Worm (Caenorhabditis elegans) whole organism, young adult: ENCODE results near the gene ceh-38.

Experiments used
- B0035.1 ChIP-seq: sonication (generic microtip); optimal IDR thresholded peaks from 2 replicates; lab custom pipeline; 2016; ENCODE audit warnings: missing genetic modification characterization, mild to moderate bottlenecking, missing compliant biosample characterization, missing genotype, missing genetic modification reagents
- C06A6.2 ChIP-seq: fragments of 200-800 bp; sonication (Bioruptor generic); conservative IDR thresholded peaks from 2 replicates; pipeline ENCODE4 v1.3.6; 2022; ENCODE audit warnings: missing genetic modification characterization, missing compliant biosample characterization
- C17E4.6 ChIP-seq: fragments of 200-800 bp; sonication (Bioruptor generic); IDR thresholded peaks from 2 replicates; pipeline ENCODE4 v1.3.6; 2022; ENCODE audit warnings: missing genetic modification reagents, missing genetic modification characterization, missing compliant biosample characterization
- F23B12.7 ChIP-seq: sonication (generic microtip); optimal IDR thresholded peaks from 2 replicates; lab custom pipeline; 2017; ENCODE audit warnings: missing genetic modification characterization, mild to moderate bottlenecking, missing compliant biosample characterization, antibody characterized with exemption, moderate library complexity; ENCODE audit not compliant: insufficient read depth
- F39B2.1 ChIP-seq: fragments of 200-800 bp; sonication (Bioruptor generic); IDR thresholded peaks from 2 replicates; pipeline ENCODE4 v1.3.6; 2022; ENCODE audit warnings: missing genetic modification reagents, missing genetic modification characterization, missing compliant biosample characterization
- F52B5.7 ChIP-seq: sonication (generic microtip); optimal IDR thresholded peaks from 2 replicates; lab custom pipeline; 2016; ENCODE audit warnings: mild to moderate bottlenecking, missing genetic modification characterization, missing compliant biosample characterization
- F57A8.1 ChIP-seq: fragments of 200-800 bp; sonication (Bioruptor generic); optimal IDR thresholded peaks from 2 replicates; lab custom pipeline; 2018; ENCODE audit warnings: mild to moderate bottlenecking, missing genetic modification characterization, moderate library complexity, missing compliant biosample characterization
- T07F8.4 ChIP-seq: sonication (generic microtip); optimal IDR thresholded peaks from 2 replicates; lab custom pipeline; 2016; ENCODE audit warnings: mild to moderate bottlenecking, missing genetic modification characterization, moderate library complexity, missing compliant biosample characterization
- Y53G8AR.9 ChIP-seq: fragments of 200-800 bp; sonication (Bioruptor generic); conservative IDR thresholded peaks from 2 replicates; pipeline ENCODE4 v1.3.6; 2022; ENCODE audit warnings: missing genetic modification reagents, missing genetic modification characterization, missing compliant biosample characterization
- Y95B8A.8 ChIP-seq: fragments of 200-800 bp; sonication (Bioruptor generic); IDR thresholded peaks from 2 replicates; pipeline ENCODE4 v1.3.6; 2022; ENCODE audit warnings: missing genetic modification reagents, missing genetic modification characterization, missing compliant biosample characterization
- ama-1 ChIP-seq, 3 experiments: fragments of 150-350 bp in 1 of 3; sonication (generic microtip) in 2 of 3; optimal IDR thresholded peaks; 2 replicates each; lab custom pipeline; 2014 to 2018; ENCODE audit warnings: missing biosample characterization in 2 of 3, missing genetic modification characterization in 2 of 3, missing genetic modification reagents in 2 of 3
- atf-7 ChIP-seq: sonication (generic microtip); optimal IDR thresholded peaks from 2 replicates; lab custom pipeline; 2017; ENCODE audit warnings: mild to moderate bottlenecking, missing genetic modification characterization, missing compliant biosample characterization
- attf-5 ChIP-seq: fragments of 200-800 bp; sonication (Bioruptor generic); optimal IDR thresholded peaks from 2 replicates; lab custom pipeline; 2018; ENCODE audit warnings: mild to moderate bottlenecking, missing genetic modification characterization, missing compliant biosample characterization
- bed-1 ChIP-seq: fragments of 200-800 bp; sonication (Bioruptor generic); IDR thresholded peaks from 2 replicates; pipeline ENCODE4 v1.3.6; 2022; ENCODE audit warnings: missing genetic modification reagents, missing genetic modification characterization, missing compliant biosample characterization
- bed-2 ChIP-seq: fragments of 200-800 bp; sonication (Bioruptor generic); IDR thresholded peaks from 2 replicates; pipeline ENCODE4 v1.3.6; 2022; ENCODE audit warnings: missing genetic modification reagents, missing genetic modification characterization, missing compliant biosample characterization
- ccch-3 ChIP-seq: fragments of 200-800 bp; sonication (Bioruptor generic); optimal IDR thresholded peaks from 2 replicates; lab custom pipeline; 2018; ENCODE audit warnings: mild to moderate bottlenecking, missing genetic modification characterization, missing compliant biosample characterization
- cebp-1 ChIP-seq, 2 experiments: fragments of 200-800 bp in 1 of 2; sonication (Bioruptor generic) in 1 of 2; sonication (generic microtip) in 1 of 2; IDR thresholded peaks in 1 of 2; optimal IDR thresholded peaks in 1 of 2; 2 replicates each; pipeline versions ENCODE4 v1.3.6 to Lab custom; 2017 to 2022; ENCODE audit warnings: missing compliant biosample characterization in 2 of 2, missing genetic modification characterization in 2 of 2, mild to moderate bottlenecking in 1 of 2, missing genetic modification reagents in 1 of 2, moderate library complexity in 1 of 2
- cebp-2 ChIP-seq: fragments of 200-800 bp; sonication (Bioruptor generic); IDR thresholded peaks from 2 replicates; pipeline ENCODE4 v1.3.6; 2022; ENCODE audit warnings: missing genetic modification characterization, missing compliant biosample characterization
- ceh-27 ChIP-seq: fragments of 200-800 bp; sonication (Bioruptor generic); optimal IDR thresholded peaks from 2 replicates; lab custom pipeline; 2018; ENCODE audit warnings: mild to moderate bottlenecking, missing genetic modification characterization, moderate library complexity, missing compliant biosample characterization
- ceh-58 ChIP-seq: fragments of 200-800 bp; sonication (Bioruptor generic); IDR thresholded peaks from 2 replicates; pipeline ENCODE4 v1.3.6; 2022; ENCODE audit warnings: missing genetic modification characterization, missing compliant biosample characterization
- chd-7 ChIP-seq: sonication (generic microtip); optimal IDR thresholded peaks from 2 replicates; lab custom pipeline; 2016; ENCODE audit warnings: mild to moderate bottlenecking, missing genetic modification characterization, moderate library complexity, missing compliant biosample characterization
- die-1 ChIP-seq: sonication (generic microtip); optimal IDR thresholded peaks from 2 replicates; lab custom pipeline; 2016; ENCODE audit warnings: missing genotype, mild to moderate bottlenecking, missing genetic modification characterization, missing compliant biosample characterization
- dpff-1 ChIP-seq: sonication (generic microtip); optimal IDR thresholded peaks from 2 replicates; lab custom pipeline; 2017; ENCODE audit warnings: mild to moderate bottlenecking, missing genetic modification characterization, missing compliant biosample characterization
- egl-44 ChIP-seq: fragments of 200-800 bp; sonication (Bioruptor generic); IDR thresholded peaks from 2 replicates; pipeline ENCODE4 v1.3.6; 2022; ENCODE audit warnings: missing genetic modification reagents, missing genetic modification characterization, missing compliant biosample characterization
- egrh-3 ChIP-seq: fragments of 200-800 bp; sonication (Bioruptor generic); IDR thresholded peaks from 2 replicates; pipeline ENCODE4 v1.3.6; 2022; ENCODE audit warnings: missing genetic modification reagents, missing genetic modification characterization, missing compliant biosample characterization
- fkh-3 ChIP-seq: sonication (generic microtip); optimal IDR thresholded peaks from 2 replicates; lab custom pipeline; 2016; ENCODE audit warnings: mild to moderate bottlenecking, missing genetic modification characterization, missing compliant biosample characterization
- gei-17 ChIP-seq: fragments of 200-800 bp; sonication (Bioruptor generic); optimal IDR thresholded peaks from 2 replicates; lab custom pipeline; 2018; ENCODE audit warnings: mild to moderate bottlenecking, missing genetic modification characterization, missing compliant biosample characterization
- him-1 ChIP-seq: sonication (generic microtip); optimal IDR thresholded peaks from 2 replicates; lab custom pipeline; 2016; ENCODE audit warnings: missing genotype, missing genetic modification reagents, missing genetic modification characterization, missing compliant biosample characterization
- hlh-12 ChIP-seq: sonication (generic microtip); optimal IDR thresholded peaks from 2 replicates; lab custom pipeline; 2016; ENCODE audit warnings: missing genetic modification characterization, missing compliant biosample characterization
- hlh-26 ChIP-seq: fragments of 200-800 bp; sonication (Bioruptor generic); conservative IDR thresholded peaks from 2 replicates; pipeline ENCODE4 v1.3.6; 2022; ENCODE audit warnings: missing genetic modification reagents, missing genetic modification characterization, missing compliant biosample characterization
- let-526 ChIP-seq: fragments of 200-800 bp; sonication (Bioruptor generic); IDR thresholded peaks from 2 replicates; pipeline ENCODE4 v1.3.6; 2022; ENCODE audit warnings: missing genetic modification reagents, missing genetic modification characterization, missing compliant biosample characterization
- lin-35 ChIP-seq, 3 experiments: fragments of 150-350 bp in 2 of 3; sonication (generic microtip) in 1 of 3; optimal IDR thresholded peaks; 2 replicates each; lab custom pipeline; 2014 to 2018; ENCODE audit warnings: missing biosample characterization in 3 of 3, missing genetic modification characterization in 3 of 3, missing genetic modification reagents in 3 of 3
- lin-40 ChIP-seq: sonication (generic microtip); optimal IDR thresholded peaks from 2 replicates; lab custom pipeline; 2016; ENCODE audit warnings: missing genetic modification characterization, mild to moderate bottlenecking, missing compliant biosample characterization, missing genotype, missing genetic modification reagents
- madf-6 ChIP-seq: fragments of 200-800 bp; sonication (Bioruptor generic); IDR thresholded peaks from 2 replicates; pipeline ENCODE4 v1.3.6; 2022; ENCODE audit warnings: missing genetic modification reagents, missing genetic modification characterization, missing compliant biosample characterization
- nfyb-1 ChIP-seq: fragments of 200-800 bp; sonication (Bioruptor generic); IDR thresholded peaks from 2 replicates; pipeline ENCODE4 v1.3.6; 2022; ENCODE audit warnings: missing genetic modification reagents, missing genetic modification characterization, missing compliant biosample characterization
- nhr-179 ChIP-seq: sonication (generic microtip); optimal IDR thresholded peaks from 2 replicates; lab custom pipeline; 2016; ENCODE audit warnings: mild to moderate bottlenecking, missing genetic modification characterization, missing compliant biosample characterization
- nhr-27 ChIP-seq: fragments of 200-800 bp; sonication (Bioruptor generic); optimal IDR thresholded peaks from 2 replicates; lab custom pipeline; 2018; ENCODE audit warnings: mild to moderate bottlenecking, missing genetic modification characterization, moderate library complexity, missing compliant biosample characterization
- repo-1 ChIP-seq: sonication (generic microtip); optimal IDR thresholded peaks from 2 replicates; lab custom pipeline; 2017; ENCODE audit warnings: mild to moderate bottlenecking, missing genetic modification characterization, missing compliant biosample characterization
- snpc-3.4 ChIP-seq: sonication (generic microtip); optimal IDR thresholded peaks from 2 replicates; lab custom pipeline; 2017; ENCODE audit warnings: missing genetic modification characterization, mild to moderate bottlenecking, missing compliant biosample characterization, antibody characterized with exemption, moderate library complexity, missing genotype, missing genetic modification reagents
- somi-1 ChIP-seq: fragments of 200-800 bp; sonication (Bioruptor generic); optimal IDR thresholded peaks from 2 replicates; lab custom pipeline; 2018; ENCODE audit warnings: mild to moderate bottlenecking, missing genetic modification characterization, missing compliant biosample characterization
- tbx-9 ChIP-seq: sonication (generic microtip); optimal IDR thresholded peaks from 2 replicates; lab custom pipeline; 2016; ENCODE audit warnings: borderline replicate concordance, missing genetic modification characterization, inconsistent platforms, missing compliant biosample characterization
- unc-130 ChIP-seq: sonication (generic microtip); optimal IDR thresholded peaks from 2 replicates; lab custom pipeline; 2016; ENCODE audit warnings: missing genetic modification reagents, missing genetic modification characterization, missing compliant biosample characterization
- zfh-2 ChIP-seq: fragments of 200-800 bp; sonication (Bioruptor generic); conservative IDR thresholded peaks from 2 replicates; pipeline ENCODE4 v1.3.6; 2022; ENCODE audit warnings: missing genetic modification reagents, missing genetic modification characterization, missing compliant biosample characterization
- ztf-18 ChIP-seq: sonication (generic microtip); optimal IDR thresholded peaks from 2 replicates; lab custom pipeline; 2016; ENCODE audit warnings: missing genotype, mild to moderate bottlenecking, missing genetic modification characterization, missing compliant biosample characterization
- ztf-26 ChIP-seq: sonication (generic microtip); optimal IDR thresholded peaks from 2 replicates; lab custom pipeline; 2017; ENCODE audit warnings: missing genetic modification characterization, missing compliant biosample characterization

Gene ceh-38

ce11 chrII:6968191-6968675, 16.9 kb downstream of the ceh-38 start (continued):
- peak; percentile 74 for TF ChIP-seq egrh-3 (GFP tag; lab: Robert Waterston, UW)
- TF ChIP-seq hlh-12 = peak; percentile 29
- peak; percentile 74 for TF ChIP-seq C17E4.6
- peak in 1 of 3 experiments; percentile 44 for TF ChIP-seq lin-35 (GFP tag; optimal IDR thresholded peaks at IDR 0.05; lab: Kevin White, UChicago)
- peak; percentile 61; the same call in 1 of the 2 replicates for TF ChIP-seq cebp-2 (GFP tag; lab: Robert Waterston, UW)
- TF ChIP-seq fkh-3 (tag; lab: Kevin White, UChicago) = peak; percentile 80
- peak; percentile 90 for TF ChIP-seq egl-44
- TF ChIP-seq gei-17 = peak; percentile 38
- TF ChIP-seq F39B2.1 (GFP tag; lab: Robert Waterston, UW) = peak; percentile 53; the same call in 1 of the 2 replicates
- no peak; the same call in 1 of the 2 replicates for TF ChIP-seq zfh-2 (GFP tag; lab: Robert Waterston, UW)
- peak; percentile 53 for TF ChIP-seq F23B12.7
- peak; percentile 67 for TF ChIP-seq F52B5.7 (tag; lab: Kevin White, UChicago)
- peak; percentile 14 for TF ChIP-seq T07F8.4 (tag; lab: Kevin White, UChicago)
- TF ChIP-seq ztf-18 (tag; lab: Kevin White, UChicago) = peak; percentile 70
- TF ChIP-seq bed-2 (GFP tag; lab: Robert Waterston, UW) = no peak
- TF ChIP-seq ccch-3 = no peak
- TF ChIP-seq Y95B8A.8 (GFP tag; lab: Robert Waterston, UW) = peak; percentile 81
- TF ChIP-seq dpff-1 (tag; lab: Kevin White, UChicago) = peak; percentile 80
- TF ChIP-seq nhr-27 = peak; percentile 86
- TF ChIP-seq hlh-26 (GFP tag; lab: Robert Waterston, UW) = no peak
- TF ChIP-seq lin-40 (tag; lab: Kevin White, UChicago) = peak; percentile 57
- TF ChIP-seq C06A6.2 (GFP tag; lab: Robert Waterston, UW) = peak; percentile 67
- no peak for TF ChIP-seq somi-1 (GFP tag; lab: Kevin White, UChicago)
- peak; percentile 93 for TF ChIP-seq snpc-3.4 (tag; lab: Kevin White, UChicago)
- peak; percentile 59 for TF ChIP-seq atf-7
- peak; percentile 37 for TF ChIP-seq F57A8.1 (GFP tag; lab: Kevin White, UChicago)
- TF ChIP-seq ztf-26 (tag; lab: Kevin White, UChicago) = peak; percentile 13
- peak; percentile 75 for TF ChIP-seq Y53G8AR.9
- TF ChIP-seq him-1 (tag; lab: Kevin White, UChicago) = peak; percentile 47
- TF ChIP-seq unc-130 (GFP tag; lab: Kevin White, UChicago) = peak; percentile 85
- TF ChIP-seq repo-1 (tag; lab: Kevin White, UChicago) = peak; percentile 88
- no peak for TF ChIP-seq tbx-9 (tag; lab: Kevin White, UChicago)
- TF ChIP-seq let-526 = peak; percentile 78; the same call in 1 of the 2 replicates
- TF ChIP-seq ceh-27 (GFP tag; lab: Kevin White, UChicago) = peak; percentile 40
- peak; percentile 64 for TF ChIP-seq ama-1 (optimal IDR thresholded peaks at IDR 0.05; lab: Kevin White, UChicago)
- TF ChIP-seq ama-1 (GFP tag; optimal IDR thresholded peaks at IDR 0.05; lab: Kevin White, UChicago) = peak in 1 of 2 experiments; percentile 59
- peak; percentile 93 for TF ChIP-seq nfyb-1
- peak; percentile 57 for TF ChIP-seq B0035.1
- no peak for TF ChIP-seq bed-1
- TF ChIP-seq madf-6 (GFP tag; lab: Robert Waterston, UW) = peak; percentile 88

- TF ChIP-seq chd-7 (tag; lab: Kevin White, UChicago) (no peak), die-1 (tag; lab: Kevin White, UChicago) (no peak), attf-5 (GFP tag; lab: Kevin White, UChicago) (no peak), cebp-1 (GFP tag; IDR thresholded peaks at IDR 0.05; lab: Robert Waterston, UW) (no peak), cebp-1 (tag; optimal IDR thresholded peaks at IDR 0.05; lab: Kevin White, UChicago) (peak; percentile 19), ceh-58 (GFP tag; lab: Robert Waterston, UW) (no peak), somi-1 (GFP tag; lab: Kevin White, UChicago) (no peak), nhr-179 (no peak), F52B5.7 (tag; lab: Kevin White, UChicago) (no peak)
- TF ChIP-seq, all 124 proteins: peak for 1
These were observed 19.2 kb downstream of the ceh-38 start, which contains the start of gene C15F1.5 for ce11 chrII:6970515-6970914. TSS of gene C15F1.5 (minus strand) at chrII:6970615.
